Fruit fly (Drosophila melanogaster) whole organism, pupa: ENCODE results near the gene CG13875.

Source experiments
- CG34367 ChIP-seq: fragments of 200-800 bp; sonication (Bioruptor generic); optimal IDR thresholded peaks from 2 replicates; lab custom pipeline; 2018; ENCODE audit warnings: missing biosample characterization, mild to moderate bottlenecking, missing genetic modification characterization
- Snoo ChIP-seq: fragments of 200-800 bp; sonication (Bioruptor generic); optimal IDR thresholded peaks from 3 replicates; lab custom pipeline; 2017; ENCODE audit warnings: missing biosample characterization, mild to moderate bottlenecking, missing genetic modification characterization, inconsistent platforms
- gl ChIP-seq: fragments of 200-800 bp; sonication (Bioruptor generic); optimal IDR thresholded peaks from 2 replicates; lab custom pipeline; 2018; ENCODE audit warnings: missing biosample characterization, mild to moderate bottlenecking, missing genetic modification characterization

dm6 chr3L:216325-216724 lies 36.6 kb downstream of the CG13875 start, which contains the start of gene Kaz1-ORFB:
- TF ChIP-seq Snoo (no peak), gl (tag; lab: Kevin White, UChicago) (no peak), CG34367 (tag; lab: Kevin White, UChicago) (no peak)
